Worm (Caenorhabditis elegans): ENCODE results near the gene ZK1240.2.

Gene ZK1240.2

ce11 chrII:2328963-2329442 is 5.8 kb downstream of the ZK1240.2 start, which contains the start of the genes ZK1240.8 and ZK1240.1:
ZK1240.8 (minus strand) TSS chrII:2329063.
ZK1240.1 (plus strand) TSS chrII:2329392.
- TF ChIP-seq sma-3 (GFP tag; optimal IDR thresholded peaks at IDR 0.05) (no peak), blmp-1 (tag; optimal IDR thresholded peaks at IDR 0.05; ENCODE audit: insufficient read depth) (no peak), C34F6.9 (tag; optimal IDR thresholded peaks at IDR 0.05) (no peak), alr-1 (tag; optimal IDR thresholded peaks at IDR 0.05) (no peak), Y55F3AM.14 (GFP tag; optimal IDR thresholded peaks at IDR 0.05) (no peak), nhr-11 (tag; optimal IDR thresholded peaks at IDR 0.05) (no peak), nhr-129 (tag; optimal IDR thresholded peaks at IDR 0.05) (no peak), nhr-77 (tag; optimal IDR thresholded peaks at IDR 0.05) (no peak), ZK546.5 (tag; optimal IDR thresholded peaks at IDR 0.05) (no peak), fos-1 (tag; optimal IDR thresholded peaks at IDR 0.05) (no peak), unc-55 (GFP tag; optimal IDR thresholded peaks at IDR 0.05) (no peak), nhr-237 (tag; optimal IDR thresholded peaks at IDR 0.05) (no peak), ztf-4 (tag; optimal IDR thresholded peaks at IDR 0.05) (no peak), mbf-1 (tag; optimal IDR thresholded peaks at IDR 0.05) (no peak), nhr-10 (tag; optimal IDR thresholded peaks at IDR 0.05) (no peak), peb-1 (tag; optimal IDR thresholded peaks at IDR 0.05) (no peak), unc-62 (GFP tag; optimal IDR thresholded peaks at IDR 0.05) (no peak), ztf-1 (GFP tag; conservative IDR thresholded peaks at IDR 0.05) (no peak), nhr-23 (tag; optimal IDR thresholded peaks at IDR 0.05) (no peak)

ce11 chrII:2330462-2330861 is 7.3 kb downstream of the ZK1240.2 start:
- TF ChIP-seq sma-9 (GFP tag; optimal IDR thresholded peaks at IDR 0.05) = no peak
- TF ChIP-seq sma-9 (tag; optimal IDR thresholded peaks at IDR 0.05) = no peak
- no peak for TF ChIP-seq nhr-10 (tag; optimal IDR thresholded peaks at IDR 0.05)
- TF ChIP-seq mdl-1 (tag; optimal IDR thresholded peaks at IDR 0.05) = no peak
- no peak for TF ChIP-seq elt-3 (tag; optimal IDR thresholded peaks at IDR 0.05)
- no peak for TF ChIP-seq snpc-4 (tag; optimal IDR thresholded peaks at IDR 0.05)

ce11 chrII:2332220-2332619 is 9.0 kb downstream of the ZK1240.2 start, which contains the start of gene F43C11.8:
F43C11.8 (plus strand) TSS chrII:2332520.
- no peak for TF ChIP-seq ztf-11 (tag; optimal IDR thresholded peaks at IDR 0.05)
- TF ChIP-seq fos-1 (tag; optimal IDR thresholded peaks at IDR 0.05) = peak; percentile 1

ce11 chrII:2335572-2335971 is 12.4 kb downstream of the ZK1240.2 start, which contains the start of gene F43C11.7:
F43C11.7 (plus strand) TSS chrII:2335897.
- TF ChIP-seq gmeb-1 (tag; optimal IDR thresholded peaks at IDR 0.05) (peak; percentile 26), ztf-1 (GFP tag; conservative IDR thresholded peaks at IDR 0.05) (no peak), fos-1 (tag; optimal IDR thresholded peaks at IDR 0.05) (peak; percentile 60), R02D3.7 (tag; optimal IDR thresholded peaks at IDR 0.05) (no peak)

- TF ChIP-seq blmp-1 (tag; optimal IDR thresholded peaks at IDR 0.05; ENCODE audit: insufficient read depth) (no peak), dmd-4 (tag; optimal IDR thresholded peaks at IDR 0.05) (no peak), alr-1 (tag; optimal IDR thresholded peaks at IDR 0.05) (no peak), ztf-1 (GFP tag; conservative IDR thresholded peaks at IDR 0.05) (no peak), ZK546.5 (tag; optimal IDR thresholded peaks at IDR 0.05) (no peak)
Measured at ce11 chrII:2336177-2336576, 13.0 kb downstream of the ZK1240.2 start.

ce11 chrII:2340974-2341373 is 17.8 kb downstream of the ZK1240.2 start:
- TF ChIP-seq unc-55 (GFP tag; optimal IDR thresholded peaks at IDR 0.05) (peak; percentile 26), crh-2 (tag; optimal IDR thresholded peaks at IDR 0.05) (peak; percentile 14), lsy-2 (tag; optimal IDR thresholded peaks at IDR 0.05) (peak in 1 of 2 experiments; percentile 38), nhr-129 (tag; optimal IDR thresholded peaks at IDR 0.05) (no peak)

- no peak for TF ChIP-seq nhr-237 (tag; optimal IDR thresholded peaks at IDR 0.05)
Measured at ce11 chrII:2341515-2341914, 18.3 kb downstream of the ZK1240.2 start, which contains the start of gene enri-1. enri-1 (minus strand) TSS chrII:2341615.

Data from whole organism, L2 larva.